Worm (Caenorhabditis elegans) whole organism, L4 larva: ENCODE results near the gene srt-43.

Experiments used
- D1046.2 ChIP-seq: fragments of 200-800 bp; sonication (Bioruptor generic); IDR thresholded peaks from 2 replicates; pipeline ENCODE4 v1.3.6; 2022; ENCODE audit warnings: missing genetic modification characterization, missing compliant biosample characterization
- R02D3.7 ChIP-seq: fragments of 150-350 bp; sonication (generic microtip); optimal IDR thresholded peaks from 3 replicates; lab custom pipeline; 2014; ENCODE audit warnings: missing biosample characterization, missing genetic modification characterization
- Y48G9A.11 ChIP-seq: fragments of 200-800 bp; sonication (Bioruptor generic); IDR thresholded peaks from 2 replicates; pipeline ENCODE4 v1.3.6; 2022; ENCODE audit warnings: missing genetic modification reagents, missing genetic modification characterization, missing compliant biosample characterization
- ama-1 ChIP-seq: fragments of 150-350 bp; optimal IDR thresholded peaks from 2 replicates; lab custom pipeline; 2014; ENCODE audit warnings: inconsistent platforms, mixed read lengths
- attf-4 ChIP-seq: sonication (generic microtip); optimal IDR thresholded peaks from 3 replicates; lab custom pipeline; 2017; ENCODE audit warnings: missing biosample characterization, missing genetic modification characterization
- ceh-20 ChIP-seq: fragments of 200-800 bp; sonication (Bioruptor generic); IDR thresholded peaks from 2 replicates; pipeline ENCODE4 v1.3.6; 2022; ENCODE audit warnings: missing genetic modification reagents, missing genetic modification characterization, missing compliant biosample characterization
- ceh-28 ChIP-seq: fragments of 150-350 bp; optimal IDR thresholded peaks from 2 replicates; lab custom pipeline; 2014; ENCODE audit warnings: missing biosample characterization, missing genetic modification reagents, missing genetic modification characterization
- ceh-32 ChIP-seq: sonication (generic microtip); optimal IDR thresholded peaks from 2 replicates; lab custom pipeline; 2016; ENCODE audit warnings: mild to moderate bottlenecking, missing genetic modification characterization, missing compliant biosample characterization; ENCODE audit not compliant: poor library complexity
- ceh-44 ChIP-seq: fragments of 200-800 bp; sonication (Bioruptor generic); IDR thresholded peaks from 2 replicates; pipeline ENCODE4 v1.3.6; 2022; ENCODE audit warnings: missing genetic modification reagents, missing genetic modification characterization, missing compliant biosample characterization
- daf-16 ChIP-seq, 3 experiments: sonication (generic microtip); optimal IDR thresholded peaks; 2 replicates each; lab custom pipeline; 2016 to 2017; ENCODE audit warnings: missing genetic modification characterization in 3 of 3, missing genetic modification reagents in 3 of 3, mild to moderate bottlenecking in 2 of 3, missing compliant biosample characterization in 2 of 3, missing biosample characterization in 1 of 3, moderate library complexity in 1 of 3
- daf-19 ChIP-seq: fragments of 200-800 bp; sonication (Bioruptor generic); conservative IDR thresholded peaks from 2 replicates; pipeline ENCODE4 v1.3.6; 2022; ENCODE audit warnings: missing genetic modification characterization, missing compliant biosample characterization
- gei-8 ChIP-seq: fragments of 200-800 bp; sonication (Bioruptor generic); optimal IDR thresholded peaks from 2 replicates; lab custom pipeline; 2018; ENCODE audit warnings: mild to moderate bottlenecking, missing genetic modification characterization, missing compliant biosample characterization
- hif-1 ChIP-seq, 2 experiments: sonication (generic microtip); optimal IDR thresholded peaks; 2 replicates each; lab custom pipeline; 2016 to 2017; ENCODE audit warnings: missing compliant biosample characterization in 2 of 2, missing genetic modification characterization in 2 of 2, missing genetic modification reagents in 2 of 2, missing genotype in 2 of 2, mild to moderate bottlenecking in 1 of 2
- jun-1 ChIP-seq: fragments of 150-350 bp; optimal IDR thresholded peaks from 2 replicates; lab custom pipeline; 2014; ENCODE audit warnings: missing biosample characterization, missing genetic modification reagents, missing genetic modification characterization
- lim-7 ChIP-seq: fragments of 200-800 bp; sonication (Bioruptor generic); IDR thresholded peaks from 2 replicates; pipeline ENCODE4 v1.3.6; 2022; ENCODE audit warnings: missing genetic modification characterization, missing compliant biosample characterization
- lin-29 ChIP-seq: fragments of 200-800 bp; sonication (Bioruptor generic); IDR thresholded peaks from 2 replicates; pipeline ENCODE4 v1.3.6; 2022; ENCODE audit warnings: missing genetic modification reagents, missing genetic modification characterization, missing compliant biosample characterization
- lin-38 ChIP-seq: fragments of 200-800 bp; sonication (Bioruptor generic); IDR thresholded peaks from 2 replicates; pipeline ENCODE4 v1.3.6; 2022; ENCODE audit warnings: missing genetic modification reagents, missing genetic modification characterization, missing compliant biosample characterization
- mdl-1 ChIP-seq, 2 experiments: fragments of 150-350 bp in 1 of 2; sonication (generic microtip) in 1 of 2; optimal IDR thresholded peaks; 2 replicates each; lab custom pipeline; 2014 to 2017; ENCODE audit warnings: missing biosample characterization in 2 of 2, missing genetic modification characterization in 2 of 2
- mdt-29 ChIP-seq: fragments of 200-800 bp; sonication (Bioruptor generic); IDR thresholded peaks from 2 replicates; pipeline ENCODE4 v1.3.6; 2022; ENCODE audit warnings: missing genetic modification reagents, missing genetic modification characterization, missing compliant biosample characterization
- mxl-3 ChIP-seq: fragments of 200-800 bp; sonication (Bioruptor generic); optimal IDR thresholded peaks from 2 replicates; lab custom pipeline; 2018; ENCODE audit warnings: mild to moderate bottlenecking, missing genetic modification characterization, missing compliant biosample characterization
- nhr-10 ChIP-seq: fragments of 150-350 bp; optimal IDR thresholded peaks from 2 replicates; lab custom pipeline; 2014; ENCODE audit warnings: missing biosample characterization, missing genetic modification characterization
- nhr-111 ChIP-seq: fragments of 200-800 bp; sonication (Bioruptor generic); optimal IDR thresholded peaks from 2 replicates; lab custom pipeline; 2018; ENCODE audit warnings: mild to moderate bottlenecking, missing genetic modification characterization, missing compliant biosample characterization
- nhr-25 ChIP-seq: sonication (generic microtip); optimal IDR thresholded peaks from 2 replicates; lab custom pipeline; 2017; ENCODE audit warnings: missing genetic modification characterization, mild to moderate bottlenecking, missing compliant biosample characterization, antibody characterized with exemption, moderate library complexity, borderline replicate concordance; ENCODE audit not compliant: insufficient read depth
- nhr-48 ChIP-seq: sonication (generic microtip); optimal IDR thresholded peaks from 2 replicates; lab custom pipeline; 2016; ENCODE audit warnings: mild to moderate bottlenecking, missing genetic modification characterization, missing compliant biosample characterization
- php-3 ChIP-seq: fragments of 200-800 bp; sonication (Bioruptor generic); IDR thresholded peaks from 2 replicates; pipeline ENCODE4 v1.3.6; 2022; ENCODE audit warnings: missing genetic modification reagents, missing genetic modification characterization, missing compliant biosample characterization
- pqm-1 ChIP-seq: sonication (generic microtip); optimal IDR thresholded peaks from 2 replicates; lab custom pipeline; 2017; ENCODE audit warnings: missing biosample characterization, missing genetic modification characterization
- rbr-2 ChIP-seq: sonication (generic microtip); optimal IDR thresholded peaks from 2 replicates; lab custom pipeline; 2016; ENCODE audit warnings: missing genotype, missing genetic modification characterization, missing compliant biosample characterization
- saeg-2 ChIP-seq: fragments of 200-800 bp; sonication (Bioruptor generic); IDR thresholded peaks from 2 replicates; pipeline ENCODE4 v1.3.6; 2022; ENCODE audit warnings: missing genetic modification reagents, missing genetic modification characterization, missing compliant biosample characterization
- skn-1 ChIP-seq: fragments of 150-350 bp; optimal IDR thresholded peaks from 2 replicates; lab custom pipeline; 2014; ENCODE audit warnings: missing biosample characterization, missing genetic modification characterization
- snpc-1.2 ChIP-seq: fragments of 200-800 bp; sonication (Bioruptor generic); IDR thresholded peaks from 2 replicates; pipeline ENCODE4 v1.3.6; 2022; ENCODE audit warnings: missing genetic modification reagents, missing genetic modification characterization, missing compliant biosample characterization
- spr-1 ChIP-seq: sonication (generic microtip); optimal IDR thresholded peaks from 2 replicates; lab custom pipeline; 2016; ENCODE audit warnings: mild to moderate bottlenecking, missing genetic modification characterization, missing compliant biosample characterization
- spr-3 ChIP-seq: fragments of 200-800 bp; sonication (Bioruptor generic); optimal IDR thresholded peaks from 2 replicates; lab custom pipeline; 2018; ENCODE audit warnings: mild to moderate bottlenecking, missing genetic modification characterization, missing compliant biosample characterization
- tag-97 ChIP-seq: fragments of 200-800 bp; sonication (Bioruptor generic); IDR thresholded peaks from 2 replicates; pipeline ENCODE4 v1.3.6; 2022; ENCODE audit warnings: missing genetic modification characterization, missing compliant biosample characterization
- unc-39 ChIP-seq: sonication (generic microtip); optimal IDR thresholded peaks from 2 replicates; lab custom pipeline; 2017; ENCODE audit warnings: missing biosample characterization, missing genetic modification characterization
- unc-62 ChIP-seq, 3 experiments: fragments of 150-350 bp in 1 of 3; sonication (generic microtip); optimal IDR thresholded peaks in 2 of 3; peaks in 1 of 3; 1 replicate in 1 of 3; 2 replicates in 2 of 3; lab custom pipeline; 2014 to 2017; ENCODE audit warnings: missing biosample characterization in 3 of 3, missing genetic modification characterization in 3 of 3, missing genetic modification reagents in 3 of 3, missing genotype in 1 of 3
- zfp-3 ChIP-seq: fragments of 200-800 bp; sonication (Bioruptor generic); conservative IDR thresholded peaks from 2 replicates; pipeline ENCODE4 v1.3.6; 2022; ENCODE audit warnings: missing genetic modification reagents, missing genetic modification characterization, missing compliant biosample characterization
- zip-2 ChIP-seq: fragments of 150-350 bp; optimal IDR thresholded peaks from 2 replicates; lab custom pipeline; 2014; ENCODE audit warnings: missing biosample characterization, missing genetic modification characterization
- ztf-11 ChIP-seq: fragments of 150-350 bp; optimal IDR thresholded peaks from 2 replicates; lab custom pipeline; 2014; ENCODE audit warnings: missing biosample characterization, missing genetic modification characterization

The srt-43 gene

DNA sequence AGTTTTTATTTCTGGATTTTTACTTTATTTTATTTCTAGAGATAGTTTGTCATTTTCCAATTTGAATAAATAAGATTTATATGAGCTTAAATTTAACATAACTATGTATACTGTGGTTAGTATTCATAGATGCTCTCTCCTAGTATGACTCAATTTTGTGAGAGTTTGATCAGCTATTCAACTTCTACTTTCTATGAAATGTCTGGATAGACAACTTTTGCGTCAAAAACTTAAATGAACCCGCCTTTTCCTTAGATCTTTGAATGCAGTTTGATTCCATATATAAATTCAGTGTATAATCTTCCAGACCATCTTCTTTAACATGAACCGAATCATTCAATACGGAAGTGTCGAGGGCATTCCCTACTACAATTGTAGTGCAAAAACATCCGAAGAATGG lies at the start of gene srt-43:
Gene srt-43, plus strand, starts transcription at position 301 of the 400 bp plus-strand sequence.
- TF ChIP-seq unc-62 (GFP tag; optimal IDR thresholded peaks at IDR 0.05 in 1 of 2; lab: Kevin White, UChicago) (peak in 1 of 2 experiments; percentile 47), unc-62 (tag; optimal IDR thresholded peaks at IDR 0.05; lab: Kevin White, UChicago) (no peak), unc-39 (tag; lab: Kevin White, UChicago) (no peak)

DNA sequence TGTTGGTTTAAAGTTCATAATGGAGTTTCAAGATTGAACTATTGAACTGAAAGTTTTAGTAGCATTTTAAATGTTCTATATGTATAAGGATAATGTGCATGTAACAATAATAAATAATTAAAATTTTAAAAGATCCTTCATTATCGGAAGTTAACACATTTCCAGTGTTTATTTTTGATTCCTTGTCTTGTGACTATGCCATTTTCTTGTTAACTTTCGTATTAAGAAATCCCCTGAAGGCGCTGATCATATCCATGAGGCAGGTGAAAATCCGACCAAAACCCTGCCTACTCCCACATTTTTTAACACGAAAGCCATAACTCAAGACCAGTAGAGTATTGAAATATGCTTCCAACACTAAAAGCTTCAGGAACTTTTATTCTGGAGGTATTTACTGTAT lies 49.3 kb upstream of the srt-43 start, which contains the start of gene R11D1.7:
Gene R11D1.7, plus strand, starts transcription at position 301 of the 400 bp plus-strand sequence.
- TF ChIP-seq zip-2 (tag; lab: Kevin White, UChicago) (no peak), attf-4 (tag; lab: Kevin White, UChicago) (no peak), hif-1 (tag; optimal IDR thresholded peaks at IDR 0.05; lab: Kevin White, UChicago) (no peak), gei-8 (GFP tag; lab: Kevin White, UChicago) (no peak), mdl-1 (tag; optimal IDR thresholded peaks at IDR 0.05; lab: Kevin White, UChicago) (no peak), nhr-25 (tag; lab: Kevin White, UChicago) (no peak), spr-3 (GFP tag; lab: Kevin White, UChicago) (no peak), ceh-20 (GFP tag; lab: Robert Waterston, UW) (no peak), daf-16 (GFP tag; optimal IDR thresholded peaks at IDR 0.05; lab: Kevin White, UChicago) (no peak), daf-16 (tag; optimal IDR thresholded peaks at IDR 0.05; lab: Kevin White, UChicago) (no peak), nhr-10 (tag; lab: Kevin White, UChicago) (no peak), ceh-44 (no peak), pqm-1 (tag; lab: Kevin White, UChicago) (no peak), php-3 (GFP tag; lab: Robert Waterston, UW) (no peak), unc-62 (GFP tag; optimal IDR thresholded peaks at IDR 0.05 in 1 of 2; lab: Kevin White, UChicago) (no peak), unc-62 (tag; optimal IDR thresholded peaks at IDR 0.05; lab: Kevin White, UChicago) (no peak), lin-38 (GFP tag; lab: Robert Waterston, UW) (no peak)
- TF ChIP-seq, all 104 proteins: peak for 0

DNA sequence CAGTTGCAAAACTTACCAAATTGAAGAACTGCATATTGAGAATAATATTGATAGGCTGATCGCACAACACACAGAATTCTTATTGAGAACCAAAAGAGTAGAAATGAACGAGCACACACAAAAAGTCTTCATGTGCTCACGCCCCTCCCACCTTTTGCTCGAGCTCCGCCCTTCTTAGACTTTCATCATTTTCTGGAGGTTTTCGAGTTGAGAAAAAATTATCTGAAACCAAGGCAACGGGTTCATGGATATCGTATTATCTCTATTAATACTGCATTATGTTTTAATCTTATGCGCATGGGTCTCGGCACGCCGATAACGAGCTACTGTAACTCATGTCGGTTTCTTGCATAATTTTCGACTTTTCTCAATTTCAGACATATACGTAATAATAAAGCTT lies 43.2 kb upstream of the srt-43 start, which contains the start of gene R11D1.12:
Gene R11D1.12, minus strand, starts transcription at position 101 of the 400 bp plus-strand sequence.
- TF ChIP-seq D1046.2 (GFP tag; lab: Robert Waterston, UW) (no peak), ama-1 (lab: Kevin White, UChicago) (no peak), nhr-48 (tag; lab: Kevin White, UChicago) (no peak), R02D3.7 (no peak), lin-38 (GFP tag; lab: Robert Waterston, UW) (no peak), rbr-2 (no peak), lin-29 (GFP tag; lab: Robert Waterston, UW) (no peak), lim-7 (GFP tag; lab: Robert Waterston, UW) (no peak), ceh-32 (no peak), ceh-44 (no peak), snpc-1.2 (GFP tag; lab: Robert Waterston, UW) (no peak), skn-1 (no peak)

DNA sequence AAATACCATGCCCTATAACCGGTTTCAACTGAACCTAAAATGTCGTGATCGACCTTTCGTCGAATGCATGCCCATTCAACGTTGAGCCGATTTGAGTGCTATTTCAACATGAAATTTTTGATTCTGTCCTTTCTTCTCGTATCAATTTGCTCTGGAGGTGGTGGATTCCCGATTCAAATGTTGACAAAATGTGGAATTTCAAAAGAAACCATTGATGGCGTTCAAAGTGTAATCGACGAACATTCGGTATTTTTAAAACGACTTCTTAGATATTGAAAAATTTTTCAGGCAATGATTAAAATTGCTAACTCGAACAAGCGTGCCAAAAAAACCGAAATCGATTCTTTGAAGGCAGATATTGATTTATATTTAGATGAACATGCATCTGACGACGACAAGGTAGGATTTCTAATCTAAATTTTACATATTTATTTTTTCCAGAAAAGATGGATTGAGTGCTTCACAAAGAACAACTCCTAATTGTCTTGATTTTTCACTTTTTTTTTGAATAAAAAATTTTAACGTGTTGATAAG lies 41.9 kb upstream of the srt-43 start, which contains the start of gene R11D1.13:
Gene R11D1.13, plus strand, starts transcription at position 51 of the 534 bp plus-strand sequence.
- TF ChIP-seq spr-1 (tag; lab: Kevin White, UChicago), result no peak
- TF ChIP-seq mxl-3 (GFP tag; lab: Kevin White, UChicago), result no peak
- 0 out of 2 replicates have a peak, but pooled peaks have one; percentile 46 for TF ChIP-seq daf-19 (GFP tag; lab: Robert Waterston, UW)
- TF ChIP-seq zfp-3 (GFP tag; lab: Robert Waterston, UW), result no peak
- TF ChIP-seq saeg-2 (GFP tag; lab: Robert Waterston, UW), result no peak
- no peak for TF ChIP-seq ceh-20 (GFP tag; lab: Robert Waterston, UW)
- no peak for TF ChIP-seq jun-1 (tag; lab: Kevin White, UChicago)
- no peak for TF ChIP-seq nhr-10 (tag; lab: Kevin White, UChicago)
- TF ChIP-seq ceh-44, result no peak
- TF ChIP-seq mdt-29 (GFP tag; lab: Robert Waterston, UW), result no peak
- TF ChIP-seq lin-38 (GFP tag; lab: Robert Waterston, UW), result peak; percentile 36; the same call in 1 of the 2 replicates
- no peak for TF ChIP-seq ztf-11 (tag; lab: Kevin White, UChicago)
- TF ChIP-seq hif-1 (tag; optimal IDR thresholded peaks at IDR 0.05; lab: Kevin White, UChicago), result no peak
- no peak for TF ChIP-seq nhr-48 (tag; lab: Kevin White, UChicago)
- TF ChIP-seq nhr-111 (GFP tag; lab: Kevin White, UChicago), result no peak
- TF ChIP-seq Y48G9A.11 (GFP tag; lab: Robert Waterston, UW), result peak; percentile 31; the same call in 1 of the 2 replicates
- no peak for TF ChIP-seq ceh-28 (tag; lab: Kevin White, UChicago)
- TF ChIP-seq tag-97, result no peak
